Worm (Caenorhabditis elegans): ENCODE data around the gene str-151.

Gene str-151

ce11 chrV:16596102-16596501 is 20.1 kb downstream of the str-151 start:
- TF ChIP-seq lsl-1 (GFP tag; optimal IDR thresholded peaks at IDR 0.05) (no peak), F22D6.2 (tag; optimal IDR thresholded peaks at IDR 0.05) (no peak), attf-3 (GFP tag; conservative IDR thresholded peaks at IDR 0.05) (no peak), F10E7.11 (tag; optimal IDR thresholded peaks at IDR 0.05) (no peak), fkh-3 (tag; optimal IDR thresholded peaks at IDR 0.05) (no peak), ztf-25 (GFP tag; IDR thresholded peaks at IDR 0.05) (no peak), tbp1 (GFP tag; optimal IDR thresholded peaks at IDR 0.05) (no peak), pha-4 (tag; optimal IDR thresholded peaks at IDR 0.05) (no peak), mcd-1 (GFP tag; IDR thresholded peaks at IDR 0.05) (no peak), F55B11.4 (tag; optimal IDR thresholded peaks at IDR 0.05; ENCODE audit: borderline replicate concordance, insufficient read depth) (no peak), ztf-18 (tag; optimal IDR thresholded peaks at IDR 0.05) (no peak), egrh-3 (GFP tag; IDR thresholded peaks at IDR 0.05) (no peak), ztf-22 (GFP tag; optimal IDR thresholded peaks at IDR 0.05) (no peak), somi-1 (GFP tag; optimal IDR thresholded peaks at IDR 0.05) (no peak), nhr-27 (tag; optimal IDR thresholded peaks at IDR 0.05) (no peak), F49E8.2 (tag; optimal IDR thresholded peaks at IDR 0.05; ENCODE audit: insufficient read depth) (no peak), lag-1 (GFP tag; IDR thresholded peaks at IDR 0.05) (no peak), rec-8 (tag; optimal IDR thresholded peaks at IDR 0.05) (no peak), him-1 (tag; optimal IDR thresholded peaks at IDR 0.05) (no peak)

ce11 chrV:16597344-16597869 is 21.4 kb downstream of the str-151 start:
- peak; percentile 71 for TF ChIP-seq lin-26 (GFP tag; IDR thresholded peaks at IDR 0.05)
- peak; percentile 94 for TF ChIP-seq hmg-1.2 (GFP tag; IDR thresholded peaks at IDR 0.05)
- TF ChIP-seq ztf-25 (GFP tag; IDR thresholded peaks at IDR 0.05) = 0 out of 2 replicates have a peak, but pooled peaks have one; percentile 29
- peak; percentile 60; the same call in 1 of the 2 replicates for TF ChIP-seq attf-6 (GFP tag; IDR thresholded peaks at IDR 0.05)
- TF ChIP-seq pbrm-1 (GFP tag; IDR thresholded peaks at IDR 0.05) = 0 out of 2 replicates have a peak, but pooled peaks have one; percentile 35

ce11 chrV:16598437-16598836 is 22.4 kb downstream of the str-151 start:
- TF ChIP-seq chd-7 (tag; optimal IDR thresholded peaks at IDR 0.05) (no peak), pbrm-1 (GFP tag; IDR thresholded peaks at IDR 0.05) (peak; percentile 28; the same call in 1 of the 2 replicates), C06A6.2 (GFP tag; conservative IDR thresholded peaks at IDR 0.05) (peak; percentile 64; the same call in 1 of the 2 replicates), rec-8 (tag; optimal IDR thresholded peaks at IDR 0.05) (no peak), nfya-2 (GFP tag; IDR thresholded peaks at IDR 0.05) (no peak), lir-1 (GFP tag; conservative IDR thresholded peaks at IDR 0.05) (no peak), ztf-28 (GFP tag; IDR thresholded peaks at IDR 0.05) (no peak), mcd-1 (GFP tag; IDR thresholded peaks at IDR 0.05) (0 out of 2 replicates have a peak, but pooled peaks have one; percentile 12), madf-6 (GFP tag; IDR thresholded peaks at IDR 0.05) (0 out of 2 replicates have a peak, but pooled peaks have one; percentile 8), dpl-1 (GFP tag; optimal IDR thresholded peaks at IDR 0.05) (no peak), ceh-58 (GFP tag; IDR thresholded peaks at IDR 0.05) (no peak), aptf-2 (GFP tag; conservative IDR thresholded peaks at IDR 0.05) (no peak), Y53G8AR.9 (GFP tag; conservative IDR thresholded peaks at IDR 0.05) (0 out of 2 replicates have a peak, but pooled peaks have one; percentile 13), snpc-1.1 (tag; optimal IDR thresholded peaks at IDR 0.05; ENCODE audit: insufficient read depth) (no peak), egrh-3 (GFP tag; IDR thresholded peaks at IDR 0.05) (no peak), let-526 (GFP tag; IDR thresholded peaks at IDR 0.05) (0 out of 2 replicates have a peak, but pooled peaks have one; percentile 61), T26A5.8 (tag; optimal IDR thresholded peaks at IDR 0.05) (no peak), ceh-91 (GFP tag; IDR thresholded peaks at IDR 0.05) (no peak), rcor-1 (GFP tag; IDR thresholded peaks at IDR 0.05) (no peak), sdz-38 (tag; optimal IDR thresholded peaks at IDR 0.05) (no peak), dox-1 (GFP tag; IDR thresholded peaks at IDR 0.05) (0 out of 2 replicates have a peak, but pooled peaks have one; percentile 25), hlh-12 (tag; optimal IDR thresholded peaks at IDR 0.05) (no peak), B0035.1 (tag; optimal IDR thresholded peaks at IDR 0.05) (no peak), hsf-1 (GFP tag; IDR thresholded peaks at IDR 0.05) (peak; percentile 85)
